Fruit fly (Drosophila melanogaster) whole organism, wandering third instar larva: ENCODE data around the gene Polr1D.

Source experiments
- Abd-B ChIP-seq: fragments of >200 bp; optimal IDR thresholded peaks from 2 replicates; lab custom pipeline; 2017; ENCODE audit warnings: missing biosample characterization, missing genetic modification characterization
- Hnf4 ChIP-seq: fragments of 200-800 bp; sonication (Bioruptor generic); optimal IDR thresholded peaks from 2 replicates; lab custom pipeline; 2016; ENCODE audit warnings: missing biosample characterization, mild to moderate bottlenecking, missing genetic modification characterization
- Mio ChIP-seq: sonication (Bioruptor generic); optimal IDR thresholded peaks from 2 replicates; lab custom pipeline; 2016; ENCODE audit warnings: missing biosample characterization, missing genetic modification characterization
- N ChIP-seq: fragments of >200 bp; optimal IDR thresholded peaks from 2 replicates; lab custom pipeline; 2018; ENCODE audit warnings: missing biosample characterization, missing external identifiers, missing genetic modification characterization
- lola ChIP-seq: fragments of >200 bp; optimal IDR thresholded peaks from 2 replicates; lab custom pipeline; 2017; ENCODE audit warnings: missing biosample characterization, missing genetic modification characterization

- TF ChIP-seq N (GFP tag; lab: Kevin White, UChicago) (no peak), lola (no peak), Abd-B (no peak), Hnf4 (GFP tag; lab: Kevin White, UChicago) (no peak), Mio (GFP tag; lab: Kevin White, UChicago) (no peak)
These were observed 33.3 kb downstream of the Polr1D start, which contains the start of the genes CG17344 and CG43731 for dm6 chr2L:19101744-19102143.
